Worm (Caenorhabditis elegans) whole organism, young adult: ENCODE results near the gene srx-74.

Source experiments
- F10E7.11 ChIP-seq: sonication (generic microtip); optimal IDR thresholded peaks from 2 replicates; lab custom pipeline; 2017; ENCODE audit warnings: mild to moderate bottlenecking, missing genetic modification characterization, moderate library complexity, missing compliant biosample characterization
- F49E8.2 ChIP-seq: sonication (generic microtip); optimal IDR thresholded peaks from 3 replicates; lab custom pipeline; 2017; ENCODE audit warnings: missing genetic modification characterization, mild to moderate bottlenecking, missing compliant biosample characterization, antibody characterized with exemption, moderate library complexity; ENCODE audit not compliant: insufficient read depth
- F52B5.7 ChIP-seq: sonication (generic microtip); optimal IDR thresholded peaks from 2 replicates; lab custom pipeline; 2016; ENCODE audit warnings: mild to moderate bottlenecking, missing genetic modification characterization, missing compliant biosample characterization
- F55B11.4 ChIP-seq: sonication (generic microtip); optimal IDR thresholded peaks from 2 replicates; lab custom pipeline; 2016; ENCODE audit warnings: missing compliant biosample characterization, missing genetic modification characterization, borderline replicate concordance; ENCODE audit not compliant: insufficient read depth
- F57C9.4 ChIP-seq: sonication (generic microtip); optimal IDR thresholded peaks from 2 replicates; lab custom pipeline; 2017; ENCODE audit warnings: mild to moderate bottlenecking, missing genetic modification characterization, missing compliant biosample characterization
- Y53F4B.3 ChIP-seq: fragments of 200-800 bp; sonication (Bioruptor generic); IDR thresholded peaks from 2 replicates; pipeline ENCODE4 v1.3.6; 2022; ENCODE audit warnings: missing genetic modification reagents, missing genetic modification characterization, missing compliant biosample characterization
- Y53G8AR.9 ChIP-seq: fragments of 200-800 bp; sonication (Bioruptor generic); conservative IDR thresholded peaks from 2 replicates; pipeline ENCODE4 v1.3.6; 2022; ENCODE audit warnings: missing genetic modification reagents, missing genetic modification characterization, missing compliant biosample characterization
- Y67H2A.10 ChIP-seq: fragments of 200-800 bp; sonication (Bioruptor generic); conservative IDR thresholded peaks from 2 replicates; pipeline ENCODE4 v1.3.6; 2022; ENCODE audit warnings: missing genetic modification reagents, missing genetic modification characterization, missing compliant biosample characterization
- Y95B8A.8 ChIP-seq: fragments of 200-800 bp; sonication (Bioruptor generic); IDR thresholded peaks from 2 replicates; pipeline ENCODE4 v1.3.6; 2022; ENCODE audit warnings: missing genetic modification reagents, missing genetic modification characterization, missing compliant biosample characterization
- atf-7 ChIP-seq: sonication (generic microtip); optimal IDR thresholded peaks from 2 replicates; lab custom pipeline; 2017; ENCODE audit warnings: mild to moderate bottlenecking, missing genetic modification characterization, missing compliant biosample characterization
- ccch-3 ChIP-seq: fragments of 200-800 bp; sonication (Bioruptor generic); optimal IDR thresholded peaks from 2 replicates; lab custom pipeline; 2018; ENCODE audit warnings: mild to moderate bottlenecking, missing genetic modification characterization, missing compliant biosample characterization
- cebp-1 ChIP-seq, 2 experiments: fragments of 200-800 bp in 1 of 2; sonication (Bioruptor generic) in 1 of 2; sonication (generic microtip) in 1 of 2; IDR thresholded peaks in 1 of 2; optimal IDR thresholded peaks in 1 of 2; 2 replicates each; pipeline versions ENCODE4 v1.3.6 to Lab custom; 2017 to 2022; ENCODE audit warnings: missing compliant biosample characterization in 2 of 2, missing genetic modification characterization in 2 of 2, mild to moderate bottlenecking in 1 of 2, missing genetic modification reagents in 1 of 2, moderate library complexity in 1 of 2
- dox-1 ChIP-seq: fragments of 200-800 bp; sonication (Bioruptor generic); IDR thresholded peaks from 2 replicates; pipeline ENCODE4 v1.3.6; 2022; ENCODE audit warnings: missing genetic modification reagents, missing genetic modification characterization, missing compliant biosample characterization
- dpff-1 ChIP-seq: sonication (generic microtip); optimal IDR thresholded peaks from 2 replicates; lab custom pipeline; 2017; ENCODE audit warnings: mild to moderate bottlenecking, missing genetic modification characterization, missing compliant biosample characterization
- dpl-1 ChIP-seq: fragments of 150-350 bp; optimal IDR thresholded peaks from 2 replicates; lab custom pipeline; 2014; ENCODE audit warnings: missing biosample characterization, missing genetic modification reagents, missing genetic modification characterization
- egrh-3 ChIP-seq: fragments of 200-800 bp; sonication (Bioruptor generic); IDR thresholded peaks from 2 replicates; pipeline ENCODE4 v1.3.6; 2022; ENCODE audit warnings: missing genetic modification reagents, missing genetic modification characterization, missing compliant biosample characterization
- let-607 ChIP-seq, 2 experiments: fragments of 200-800 bp in 1 of 2; sonication (Bioruptor generic) in 1 of 2; sonication (generic microtip) in 1 of 2; optimal IDR thresholded peaks; 2 replicates each; lab custom pipeline; 2016 to 2018; ENCODE audit warnings: mild to moderate bottlenecking in 2 of 2, missing compliant biosample characterization in 2 of 2, missing genetic modification characterization in 2 of 2, moderate library complexity in 2 of 2, missing genotype in 1 of 2
- lsy-27 ChIP-seq: sonication (generic microtip); optimal IDR thresholded peaks from 2 replicates; lab custom pipeline; 2017; ENCODE audit warnings: missing genetic modification characterization, mild to moderate bottlenecking, missing compliant biosample characterization, antibody characterized with exemption, missing genotype, borderline replicate concordance; ENCODE audit not compliant: insufficient read depth
- madf-10 ChIP-seq: sonication (generic microtip); optimal IDR thresholded peaks from 2 replicates; lab custom pipeline; 2016; ENCODE audit warnings: mild to moderate bottlenecking, missing genetic modification characterization, missing compliant biosample characterization
- madf-3 ChIP-seq: fragments of 200-800 bp; sonication (Bioruptor generic); IDR thresholded peaks from 2 replicates; pipeline ENCODE4 v1.3.6; 2022; ENCODE audit warnings: missing genetic modification reagents, missing genetic modification characterization, missing compliant biosample characterization
- madf-6 ChIP-seq: fragments of 200-800 bp; sonication (Bioruptor generic); IDR thresholded peaks from 2 replicates; pipeline ENCODE4 v1.3.6; 2022; ENCODE audit warnings: missing genetic modification reagents, missing genetic modification characterization, missing compliant biosample characterization
- mes-4 ChIP-seq: sonication (generic microtip); optimal IDR thresholded peaks from 2 replicates; lab custom pipeline; 2016; ENCODE audit warnings: missing genotype, missing genetic modification characterization, missing compliant biosample characterization
- nfyb-1 ChIP-seq: fragments of 200-800 bp; sonication (Bioruptor generic); IDR thresholded peaks from 2 replicates; pipeline ENCODE4 v1.3.6; 2022; ENCODE audit warnings: missing genetic modification reagents, missing genetic modification characterization, missing compliant biosample characterization
- nhr-179 ChIP-seq: sonication (generic microtip); optimal IDR thresholded peaks from 2 replicates; lab custom pipeline; 2016; ENCODE audit warnings: mild to moderate bottlenecking, missing genetic modification characterization, missing compliant biosample characterization
- pha-4 ChIP-seq: fragments of 150-350 bp; sonication (generic microtip); optimal IDR thresholded peaks from 2 replicates; lab custom pipeline; 2014; ENCODE audit warnings: missing biosample characterization, missing genetic modification reagents, missing genetic modification characterization
- rec-8 ChIP-seq, 2 experiments: sonication (generic microtip); optimal IDR thresholded peaks; 2 replicates each; lab custom pipeline; 2016; ENCODE audit warnings: mild to moderate bottlenecking in 2 of 2, missing genetic modification characterization in 2 of 2, missing genetic modification reagents in 2 of 2, missing genotype in 2 of 2, missing biosample characterization in 1 of 2, missing compliant biosample characterization in 1 of 2, moderate library complexity in 1 of 2
- rpc-1 ChIP-seq, 2 experiments: fragments of 150-350 bp in 1 of 2; sonication (generic microtip) in 1 of 2; optimal IDR thresholded peaks; 2 replicates each; lab custom pipeline; 2014 to 2018; ENCODE audit warnings: missing biosample characterization in 1 of 2, missing genetic modification characterization in 1 of 2, missing genetic modification reagents in 1 of 2, missing genotype in 1 of 2
- sdz-38 ChIP-seq: sonication (generic microtip); optimal IDR thresholded peaks from 2 replicates; lab custom pipeline; 2016; ENCODE audit warnings: missing genotype, missing genetic modification characterization, missing compliant biosample characterization
- sea-2 ChIP-seq: fragments of 200-800 bp; sonication (Bioruptor generic); IDR thresholded peaks from 2 replicates; pipeline ENCODE4 v1.3.6; 2022; ENCODE audit warnings: missing genetic modification characterization, missing compliant biosample characterization
- snpc-1.3 ChIP-seq: sonication (generic microtip); optimal IDR thresholded peaks from 2 replicates; lab custom pipeline; 2017; ENCODE audit warnings: missing genetic modification characterization, mild to moderate bottlenecking, missing compliant biosample characterization, antibody characterized with exemption, moderate library complexity, missing genotype, missing genetic modification reagents; ENCODE audit not compliant: insufficient read depth
- snpc-4 ChIP-seq, 5 experiments: fragments of 150-350 bp in 1 of 5; sonication (generic microtip) in 4 of 5; optimal IDR thresholded peaks; 2 replicates each; lab custom pipeline; 2014 to 2018; ENCODE audit warnings: missing genetic modification characterization in 5 of 5, missing biosample characterization in 3 of 5, antibody characterized with exemption in 2 of 5, mild to moderate bottlenecking in 2 of 5, missing compliant biosample characterization in 2 of 5, missing genotype in 2 of 5, moderate library complexity in 2 of 5, missing genetic modification reagents in 1 of 5
- ztf-28 ChIP-seq: fragments of 200-800 bp; sonication (Bioruptor generic); IDR thresholded peaks from 2 replicates; pipeline ENCODE4 v1.3.6; 2022; ENCODE audit warnings: missing genetic modification reagents, missing genetic modification characterization, missing compliant biosample characterization

Gene srx-74

ce11 chrV:4676092-4676491, 13.8 kb upstream of the srx-74 start, which contains the start of gene K03B4.6:
K03B4.6 (minus strand) TSS chrV:4676192.
- TF ChIP-seq nhr-179 (tag; lab: Kevin White, UChicago) (no peak), F55B11.4 (tag; lab: Kevin White, UChicago) (no peak), ztf-28 (GFP tag; lab: Robert Waterston, UW) (no peak), nfyb-1 (GFP tag; lab: Robert Waterston, UW) (no peak), mes-4 (tag; lab: Kevin White, UChicago) (no peak), let-607 (tag; optimal IDR thresholded peaks at IDR 0.05; lab: Kevin White, UChicago) (no peak), F49E8.2 (tag; lab: Kevin White, UChicago) (no peak), Y95B8A.8 (GFP tag; lab: Robert Waterston, UW) (no peak), snpc-4 (GFP tag; optimal IDR thresholded peaks at IDR 0.05; lab: Kevin White, UChicago) (no peak), snpc-4 (tag; optimal IDR thresholded peaks at IDR 0.05; lab: Kevin White, UChicago) (no peak), lsy-27 (tag; lab: Kevin White, UChicago) (no peak), sdz-38 (tag; lab: Kevin White, UChicago) (no peak), egrh-3 (GFP tag; lab: Robert Waterston, UW) (no peak), dox-1 (no peak), snpc-1.3 (tag; lab: Kevin White, UChicago) (no peak), madf-10 (tag; lab: Kevin White, UChicago) (no peak)

DNA sequence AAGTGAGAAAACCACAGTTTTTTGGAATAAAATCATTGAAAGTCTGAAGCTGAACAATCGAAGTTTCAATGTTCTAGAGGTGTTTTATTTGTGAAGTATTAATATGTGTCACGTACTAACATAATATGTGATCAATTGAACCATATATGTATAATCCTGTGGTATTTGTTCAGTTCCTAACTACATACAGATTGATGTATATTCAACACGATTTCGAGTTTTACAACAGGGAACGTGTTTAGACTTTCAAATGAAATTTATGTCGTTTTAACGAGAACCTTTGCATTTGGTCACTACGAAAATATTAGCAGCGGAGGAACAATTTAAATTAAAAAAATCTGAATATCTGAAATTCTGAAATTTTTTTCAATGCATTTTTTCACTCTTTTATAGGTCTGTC, 12.2 kb upstream of the srx-74 start, which contains the start of gene K03B4.8:
Gene K03B4.8 (minus strand): TSS at position 101 of the 400 bp plus-strand sequence.
- TF ChIP-seq madf-3 (GFP tag; lab: Robert Waterston, UW) (no peak), rpc-1 (optimal IDR thresholded peaks at IDR 0.05; lab: Kevin White, UChicago) (no peak), rpc-1 (tag; optimal IDR thresholded peaks at IDR 0.05; lab: Kevin White, UChicago) (no peak), atf-7 (no peak), F52B5.7 (tag; lab: Kevin White, UChicago) (no peak), sea-2 (GFP tag; lab: Robert Waterston, UW) (no peak), F49E8.2 (tag; lab: Kevin White, UChicago) (no peak), Y53F4B.3 (GFP tag; lab: Robert Waterston, UW) (no peak)

DNA sequence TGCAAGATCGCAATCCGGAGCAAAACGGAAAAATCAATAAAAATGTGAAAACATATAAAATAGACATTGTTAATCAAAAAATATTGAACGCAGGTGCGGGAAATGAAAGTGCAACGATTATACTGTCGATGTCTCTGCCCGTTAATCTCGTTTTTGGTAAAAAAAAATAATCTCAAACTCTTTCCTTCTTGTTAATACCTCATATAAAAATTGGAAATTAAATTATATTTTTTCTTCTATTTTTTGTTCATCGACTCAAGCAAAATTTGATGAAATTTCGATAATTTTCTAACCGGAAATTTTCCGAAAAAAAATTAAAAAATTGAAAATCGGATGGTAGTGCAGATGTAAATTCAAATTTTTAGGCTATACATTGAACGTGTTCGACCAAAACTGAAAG, 10.2 kb upstream of the srx-74 start, which contains the start of gene K03B4.9:
Gene K03B4.9 (minus strand): TSS at position 101 of the 400 bp plus-strand sequence.
- TF ChIP-seq pha-4 (tag; lab: Kevin White, UChicago) (no peak), ccch-3 (GFP tag; lab: Kevin White, UChicago) (no peak), F57C9.4 (tag; lab: Kevin White, UChicago) (no peak)

DNA sequence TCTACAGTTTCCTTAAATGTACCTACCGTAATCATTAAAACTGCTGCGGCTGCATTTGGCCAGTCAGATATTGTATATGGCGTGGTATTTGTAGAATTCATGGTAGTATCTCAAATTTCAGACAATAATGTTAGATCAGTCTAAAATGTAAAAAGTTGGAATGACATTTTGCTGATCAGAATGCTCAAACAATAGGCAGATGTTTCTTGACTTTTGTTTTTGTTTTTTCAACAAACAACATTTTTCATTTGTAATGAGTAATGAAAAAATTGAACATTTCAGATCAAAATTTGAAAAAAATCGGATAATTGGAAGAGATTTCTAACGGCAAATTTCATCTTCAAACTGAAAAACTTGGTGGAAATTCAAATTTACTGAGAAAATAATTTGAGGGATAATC, 6.3 kb upstream of the srx-74 start, which contains the start of gene srx-77:
Gene srx-77 (minus strand): TSS at position 101 of the 400 bp plus-strand sequence.
- TF ChIP-seq dpff-1 (tag; lab: Kevin White, UChicago) (no peak), nhr-179 (tag; lab: Kevin White, UChicago) (no peak), rec-8 (tag; optimal IDR thresholded peaks at IDR 0.05; lab: Kevin White, UChicago) (no peak), Y67H2A.10 (GFP tag; lab: Robert Waterston, UW) (no peak), cebp-1 (GFP tag; IDR thresholded peaks at IDR 0.05; lab: Robert Waterston, UW) (no peak), cebp-1 (tag; optimal IDR thresholded peaks at IDR 0.05; lab: Kevin White, UChicago) (no peak), madf-6 (GFP tag; lab: Robert Waterston, UW) (no peak), dpl-1 (GFP tag; lab: Kevin White, UChicago) (no peak), F10E7.11 (tag; lab: Kevin White, UChicago) (no peak), Y53G8AR.9 (GFP tag; lab: Robert Waterston, UW) (no peak)
- TF ChIP-seq, all 124 proteins: peak for 0
